Worm (Caenorhabditis elegans) whole organism, L4 larva: Measurements from ENCODE around the gene rps-4.

ENCODE experiments used
- F49E8.2 ChIP-seq: sonication (generic microtip); optimal IDR thresholded peaks from 2 replicates; lab custom pipeline; 2016; ENCODE audit warnings: missing compliant biosample characterization, mild to moderate bottlenecking, missing genetic modification characterization, borderline replicate concordance
- T20F7.1 ChIP-seq: fragments of 200-800 bp; sonication (Bioruptor generic); optimal IDR thresholded peaks from 2 replicates; lab custom pipeline; 2018; ENCODE audit warnings: mild to moderate bottlenecking, missing genetic modification characterization, missing compliant biosample characterization
- aly-2 ChIP-seq: sonication (generic microtip); optimal IDR thresholded peaks from 2 replicates; lab custom pipeline; 2018; ENCODE audit warnings: missing biosample characterization, missing genetic modification characterization
- dpl-1 ChIP-seq: fragments of 150-350 bp; optimal IDR thresholded peaks from 2 replicates; lab custom pipeline; 2014; ENCODE audit warnings: missing biosample characterization, missing genetic modification reagents, missing genetic modification characterization
- hlh-30 ChIP-seq: sonication (generic microtip); optimal IDR thresholded peaks from 2 replicates; lab custom pipeline; 2017; ENCODE audit warnings: antibody characterized with exemption, mild to moderate bottlenecking, missing genetic modification characterization, missing compliant biosample characterization; ENCODE audit not compliant: insufficient read depth
- jun-1 ChIP-seq: fragments of 150-350 bp; optimal IDR thresholded peaks from 2 replicates; lab custom pipeline; 2014; ENCODE audit warnings: missing biosample characterization, missing genetic modification reagents, missing genetic modification characterization
- nhr-102 ChIP-seq: sonication (generic microtip); optimal IDR thresholded peaks from 2 replicates; lab custom pipeline; 2016; ENCODE audit warnings: mild to moderate bottlenecking, missing genetic modification characterization, moderate library complexity, missing compliant biosample characterization
- nhr-11 ChIP-seq: fragments of 150-350 bp; optimal IDR thresholded peaks from 2 replicates; lab custom pipeline; 2014; ENCODE audit warnings: missing biosample characterization, missing genetic modification characterization
- nhr-237 ChIP-seq: sonication (generic microtip); optimal IDR thresholded peaks from 2 replicates; lab custom pipeline; 2017; ENCODE audit warnings: missing biosample characterization, missing genetic modification characterization
- nhr-28 ChIP-seq: fragments of 150-350 bp; optimal IDR thresholded peaks from 2 replicates; lab custom pipeline; 2014; ENCODE audit warnings: missing biosample characterization, missing genetic modification characterization
- nhr-48 ChIP-seq: sonication (generic microtip); optimal IDR thresholded peaks from 2 replicates; lab custom pipeline; 2016; ENCODE audit warnings: mild to moderate bottlenecking, missing genetic modification characterization, missing compliant biosample characterization
- unc-39 ChIP-seq: sonication (generic microtip); optimal IDR thresholded peaks from 2 replicates; lab custom pipeline; 2017; ENCODE audit warnings: missing biosample characterization, missing genetic modification characterization

- TF ChIP-seq nhr-237 (tag; lab: Kevin White, UChicago) (no peak), dpl-1 (no peak), jun-1 (tag; lab: Kevin White, UChicago) (no peak), T20F7.1 (GFP tag; lab: Kevin White, UChicago) (no peak), nhr-11 (tag; lab: Kevin White, UChicago) (no peak), hlh-30 (tag; lab: Kevin White, UChicago) (no peak), nhr-48 (tag; lab: Kevin White, UChicago) (no peak), unc-39 (tag; lab: Kevin White, UChicago) (no peak), nhr-102 (tag; lab: Kevin White, UChicago) (no peak), nhr-28 (tag; lab: Kevin White, UChicago) (no peak), aly-2 (tag; lab: Kevin White, UChicago) (no peak), F49E8.2 (tag; lab: Kevin White, UChicago) (no peak)
These were observed 49.5 kb upstream of the rps-4 start, which contains the start of gene mutd-1 for ce11 chrIV:7133983-7134382.
